Worm (Caenorhabditis elegans): Measurements from ENCODE around the gene F26F12.4.

ce11 chrV:5821451-5822143 is 47.5 kb downstream of the F26F12.4 start:
- TF ChIP-seq dao-5 (tag; optimal IDR thresholded peaks at IDR 0.05), result no peak
- no peak for TF ChIP-seq him-1 (tag; optimal IDR thresholded peaks at IDR 0.05)
- no peak for TF ChIP-seq W03F9.2 (tag; optimal IDR thresholded peaks at IDR 0.05)

Data from whole organism, L4/young adult.